Worm (Caenorhabditis elegans) whole organism, late embryonic: Measurements from ENCODE around the gene CC8.3.

Source experiments
- T23F11.4 ChIP-seq: fragments of 200-800 bp; sonication (Bioruptor generic); optimal IDR thresholded peaks from 2 replicates; lab custom pipeline; 2018; ENCODE audit warnings: mild to moderate bottlenecking, missing genetic modification characterization, missing compliant biosample characterization
- hlh-13 ChIP-seq: fragments of 200-800 bp; sonication (Bioruptor generic); optimal IDR thresholded peaks from 2 replicates; lab custom pipeline; 2018; ENCODE audit warnings: mild to moderate bottlenecking, missing genetic modification characterization, missing compliant biosample characterization
- pha-4 ChIP-seq: fragments of 150-350 bp; optimal IDR thresholded peaks from 2 replicates; lab custom pipeline; 2018; ENCODE audit warnings: missing biosample characterization, missing genetic modification reagents, missing genetic modification characterization
- unc-3 ChIP-seq, 2 experiments: fragments of 200-800 bp in 1 of 2; sonication (Bioruptor generic) in 1 of 2; sonication (generic microtip) in 1 of 2; conservative IDR thresholded peaks in 1 of 2; optimal IDR thresholded peaks in 1 of 2; 2 replicates each; pipeline versions ENCODE4 v1.3.6 to Lab custom; 2016 to 2022; ENCODE audit warnings: missing compliant biosample characterization in 2 of 2, missing genetic modification characterization in 2 of 2, missing genetic modification reagents in 1 of 2
- ztf-16 ChIP-seq: sonication (generic microtip); optimal IDR thresholded peaks from 2 replicates; lab custom pipeline; 2017; ENCODE audit warnings: missing genetic modification characterization, missing compliant biosample characterization

ce11 chrIV:3606285-3606834 lies 35.7 kb downstream of the CC8.3 start, which contains the start of the genes Y37E11B.10 and kgb-2:
- TF ChIP-seq unc-3 (GFP tag; conservative IDR thresholded peaks at IDR 0.05; lab: Robert Waterston, UW) = no peak
- no peak for TF ChIP-seq unc-3 (tag; optimal IDR thresholded peaks at IDR 0.05; lab: Kevin White, UChicago)
- no peak for TF ChIP-seq ztf-16 (tag; lab: Kevin White, UChicago)
- no peak for TF ChIP-seq T23F11.4 (GFP tag; lab: Kevin White, UChicago)
- no peak for TF ChIP-seq hlh-13 (GFP tag; lab: Kevin White, UChicago)
- TF ChIP-seq pha-4 (tag; lab: Kevin White, UChicago) = no peak
